Fruit fly (Drosophila melanogaster) whole organism, embryonic: ENCODE results near the gene ddbt.
A peak's percentile ranks its signal among the peaks of the same experiment; 100 is the strongest.

Source experiments
- Antp ChIP-seq: fragments of 200-800 bp; sonication (Bioruptor generic); optimal IDR thresholded peaks from 3 replicates; lab custom pipeline; 2016; ENCODE audit warnings: missing biosample characterization, missing genetic modification characterization
- Atf-2 ChIP-seq: fragments of 200-800 bp; sonication (Bioruptor generic); optimal IDR thresholded peaks from 2 replicates; lab custom pipeline; 2016; ENCODE audit warnings: missing biosample characterization, missing genetic modification characterization
- Atf3 ChIP-seq: fragments of 200-800 bp; sonication (Bioruptor generic); optimal IDR thresholded peaks from 3 replicates; lab custom pipeline; 2016; ENCODE audit warnings: missing biosample characterization, missing genetic modification characterization
- Bgb ChIP-seq: fragments of 200-800 bp; sonication (Bioruptor generic); IDR thresholded peaks from 2 replicates; pipeline ENCODE4 v1.3.6; 2022; ENCODE audit warnings: missing biosample characterization, missing genetic modification characterization; ENCODE audit not compliant: partially characterized antibody
- CG10267 ChIP-seq: fragments of 200-800 bp; sonication (Bioruptor generic); optimal IDR thresholded peaks from 2 replicates; lab custom pipeline; 2018; ENCODE audit warnings: missing biosample characterization, mild to moderate bottlenecking, missing genetic modification characterization, moderate library complexity
- CG10321 ChIP-seq: fragments of 200-800 bp; sonication (Bioruptor generic); IDR thresholded peaks from 2 replicates; pipeline ENCODE4 v1.3.6; 2022; ENCODE audit warnings: missing biosample characterization, missing genetic modification characterization
- CG10366 ChIP-seq: fragments of 200-800 bp; sonication (Bioruptor generic); IDR thresholded peaks from 2 replicates; pipeline ENCODE4 v1.3.6; 2022; ENCODE audit warnings: missing biosample characterization, missing genetic modification characterization
- CG12219 ChIP-seq: fragments of 200-800 bp; sonication (Bioruptor generic); optimal IDR thresholded peaks from 3 replicates; lab custom pipeline; 2018; ENCODE audit warnings: missing biosample characterization, mild to moderate bottlenecking, missing genetic modification characterization
- CG13296 ChIP-seq: fragments of 200-800 bp; sonication (Bioruptor generic); optimal IDR thresholded peaks from 3 replicates; lab custom pipeline; 2018; ENCODE audit warnings: missing biosample characterization, mild to moderate bottlenecking, missing genetic modification characterization
- CG17612 ChIP-seq: fragments of 200-800 bp; sonication (Bioruptor generic); IDR thresholded peaks from 2 replicates; pipeline ENCODE4 v1.3.6; 2022; ENCODE audit warnings: missing biosample characterization, missing genetic modification characterization
- CG18764 ChIP-seq: fragments of 200-800 bp; sonication (Bioruptor generic); optimal IDR thresholded peaks from 3 replicates; lab custom pipeline; 2016; ENCODE audit warnings: missing biosample characterization, missing genetic modification characterization
- CG2889 ChIP-seq: fragments of 200-800 bp; sonication (Bioruptor generic); IDR thresholded peaks from 3 replicates; pipeline ENCODE4 v1.3.6; 2022; ENCODE audit warnings: missing biosample characterization, missing genetic modification characterization
- CG31365 ChIP-seq: fragments of 200-800 bp; sonication (Bioruptor generic); optimal IDR thresholded peaks from 2 replicates; lab custom pipeline; 2018; ENCODE audit warnings: missing biosample characterization, mild to moderate bottlenecking, missing genetic modification characterization
- CG33213 ChIP-seq: fragments of 200-800 bp; sonication (Bioruptor generic); optimal IDR thresholded peaks from 3 replicates; lab custom pipeline; 2016; ENCODE audit warnings: missing biosample characterization, missing genetic modification characterization
- CG3407 ChIP-seq: fragments of 200-800 bp; sonication (Bioruptor generic); optimal IDR thresholded peaks from 2 replicates; lab custom pipeline; 2018; ENCODE audit warnings: missing biosample characterization, mild to moderate bottlenecking, missing genetic modification characterization
- CG42726 ChIP-seq: fragments of 200-800 bp; sonication (Bioruptor generic); IDR thresholded peaks from 2 replicates; pipeline ENCODE4 v1.3.6; 2022; ENCODE audit warnings: missing biosample characterization, missing genetic modification characterization; ENCODE audit not compliant: partially characterized antibody
- CG4854 ChIP-seq: fragments of 200-800 bp; sonication (Bioruptor generic); optimal IDR thresholded peaks from 2 replicates; lab custom pipeline; 2016; ENCODE audit warnings: missing biosample characterization, missing genetic modification characterization, inconsistent platforms
- CG8388 ChIP-seq: fragments of 200-800 bp; sonication (Bioruptor generic); optimal IDR thresholded peaks from 2 replicates; lab custom pipeline; 2019; ENCODE audit warnings: missing biosample characterization, mild to moderate bottlenecking, missing genetic modification characterization, moderate library complexity
- CG9817 ChIP-seq: fragments of 200-800 bp; sonication (Bioruptor generic); optimal IDR thresholded peaks from 2 replicates; lab custom pipeline; 2018; ENCODE audit warnings: missing biosample characterization, mild to moderate bottlenecking, missing genetic modification characterization, moderate library complexity
- Doc3 ChIP-seq: fragments of 200-800 bp; sonication (Bioruptor generic); IDR thresholded peaks from 3 replicates; pipeline ENCODE4 v1.3.6; 2022; ENCODE audit warnings: missing biosample characterization, missing genetic modification characterization; ENCODE audit not compliant: partially characterized antibody
- Ets97D ChIP-seq: fragments of 200-800 bp; sonication (Bioruptor generic); optimal IDR thresholded peaks from 3 replicates; lab custom pipeline; 2016; ENCODE audit warnings: missing biosample characterization, missing genetic modification characterization
- Fer2 ChIP-seq: fragments of 200-800 bp; sonication (Bioruptor generic); optimal IDR thresholded peaks from 2 replicates; lab custom pipeline; 2018; ENCODE audit warnings: missing biosample characterization, mild to moderate bottlenecking, missing genetic modification characterization, moderate library complexity
- Hey ChIP-seq: fragments of 200-800 bp; sonication (Bioruptor generic); optimal IDR thresholded peaks from 3 replicates; lab custom pipeline; 2018; ENCODE audit warnings: missing biosample characterization, mild to moderate bottlenecking, missing genetic modification characterization
- HmgZ ChIP-seq: fragments of 200-800 bp; sonication (Bioruptor generic); optimal IDR thresholded peaks from 2 replicates; lab custom pipeline; 2018; ENCODE audit warnings: missing biosample characterization, mild to moderate bottlenecking, missing genetic modification characterization
- Hr3 ChIP-seq: fragments of 200-800 bp; sonication (Bioruptor generic); optimal IDR thresholded peaks from 3 replicates; lab custom pipeline; 2016; ENCODE audit warnings: missing biosample characterization, missing genetic modification characterization
- Hr39 ChIP-seq: fragments of >200 bp; optimal IDR thresholded peaks from 2 replicates; lab custom pipeline; 2017
- Med ChIP-seq: fragments of 200-800 bp; sonication (Bioruptor generic); peaks from one replicate; lab custom pipeline; 2016; ENCODE audit warnings: missing biosample characterization, missing genetic modification characterization, mild to moderate bottlenecking, inconsistent platforms, moderate library complexity
- Mes4 ChIP-seq: fragments of 200-800 bp; sonication (Bioruptor generic); optimal IDR thresholded peaks from 2 replicates; lab custom pipeline; 2016; ENCODE audit warnings: missing biosample characterization, missing genetic modification characterization
- Poxn ChIP-seq: fragments of 200-800 bp; sonication (Bioruptor generic); IDR thresholded peaks from 2 replicates; pipeline ENCODE4 v1.3.6; 2022; ENCODE audit warnings: missing biosample characterization, missing genetic modification characterization
- Ptx1 ChIP-seq: fragments of 200-800 bp; sonication (Bioruptor generic); IDR thresholded peaks from 2 replicates; pipeline ENCODE4 v1.3.6; 2022; ENCODE audit warnings: missing biosample characterization, missing genetic modification characterization
- Scr ChIP-seq: fragments of 200-800 bp; sonication (Bioruptor generic); IDR thresholded peaks from 2 replicates; pipeline ENCODE4 v1.3.6; 2022; ENCODE audit warnings: missing biosample characterization, missing genetic modification characterization; ENCODE audit not compliant: partially characterized antibody
- Six4 ChIP-seq: fragments of 200-800 bp; sonication (Bioruptor generic); optimal IDR thresholded peaks from 2 replicates; lab custom pipeline; 2016; ENCODE audit warnings: missing biosample characterization, missing genetic modification characterization
- Vsx1 ChIP-seq: fragments of 200-800 bp; sonication (Bioruptor generic); optimal IDR thresholded peaks from 2 replicates; lab custom pipeline; 2017; ENCODE audit warnings: missing biosample characterization, mild to moderate bottlenecking, missing genetic modification characterization, missing genetic modification reagents
- ara ChIP-seq: fragments of 200-800 bp; sonication (Bioruptor generic); IDR thresholded peaks from 2 replicates; pipeline ENCODE4 v1.3.6; 2022; ENCODE audit warnings: missing biosample characterization, missing genetic modification characterization
- crc ChIP-seq: fragments of 200-800 bp; sonication (Bioruptor generic); optimal IDR thresholded peaks from 2 replicates; lab custom pipeline; 2016; ENCODE audit warnings: missing biosample characterization, missing genetic modification characterization
- crp ChIP-seq, 2 experiments: fragments of 200-800 bp; sonication (Bioruptor generic); optimal IDR thresholded peaks; 2 replicates in 1 of 2; 3 replicates in 1 of 2; lab custom pipeline; 2017; ENCODE audit warnings: missing biosample characterization in 2 of 2, missing genetic modification characterization in 2 of 2, mild to moderate bottlenecking in 1 of 2, moderate library complexity in 1 of 2
- dan ChIP-seq: fragments of 200-800 bp; sonication (Bioruptor generic); IDR thresholded peaks from 2 replicates; pipeline ENCODE4 v1.3.6; 2022; ENCODE audit warnings: missing biosample characterization, missing genetic modification characterization
- ems ChIP-seq: fragments of 200-800 bp; sonication (Bioruptor generic); optimal IDR thresholded peaks from 3 replicates; lab custom pipeline; 2016; ENCODE audit warnings: missing biosample characterization, missing genetic modification characterization
- gro ChIP-seq: fragments of 200-800 bp; sonication (Bioruptor generic); optimal IDR thresholded peaks from 2 replicates; lab custom pipeline; 2016; ENCODE audit warnings: missing biosample characterization, missing genetic modification characterization
- hkb ChIP-seq, 2 experiments: fragments of 200-800 bp in 1 of 2; fragments of >200 bp in 1 of 2; sonication (Bioruptor generic) in 1 of 2; IDR thresholded peaks in 1 of 2; optimal IDR thresholded peaks in 1 of 2; 2 replicates each; pipeline versions ENCODE4 v1.3.6 to Lab custom; 2017 to 2022; ENCODE audit warnings: missing biosample characterization in 1 of 2, missing genetic modification characterization in 1 of 2
- knrl ChIP-seq: fragments of 200-800 bp; sonication (Bioruptor generic); IDR thresholded peaks from 3 replicates; pipeline ENCODE4 v1.3.6; 2022; ENCODE audit warnings: missing biosample characterization, missing genetic modification characterization; ENCODE audit not compliant: partially characterized antibody
- lbe ChIP-seq: fragments of 200-800 bp; sonication (Bioruptor generic); optimal IDR thresholded peaks from 2 replicates; lab custom pipeline; 2016; ENCODE audit warnings: missing biosample characterization, mild to moderate bottlenecking, missing genetic modification characterization
- lola ChIP-seq, 3 experiments: fragments of >200 bp in 2 of 3; fragments of 200-800 bp in 1 of 3; sonication (Bioruptor generic) in 1 of 3; optimal IDR thresholded peaks; 2 replicates each; lab custom pipeline; 2017 to 2019; ENCODE audit warnings: missing biosample characterization in 3 of 3, missing genetic modification characterization in 3 of 3, mild to moderate bottlenecking in 1 of 3, moderate library complexity in 1 of 3
- nmo ChIP-seq: fragments of 200-800 bp; sonication (Bioruptor generic); optimal IDR thresholded peaks from 2 replicates; lab custom pipeline; 2018; ENCODE audit warnings: missing biosample characterization, mild to moderate bottlenecking, missing genetic modification characterization, moderate library complexity
- stc ChIP-seq: fragments of 200-800 bp; sonication (Bioruptor generic); IDR thresholded peaks from 2 replicates; pipeline ENCODE4 v1.3.6; 2022; ENCODE audit warnings: missing biosample characterization, missing genetic modification characterization
- tll ChIP-seq, 2 experiments: fragments of 200-800 bp in 1 of 2; fragments of >200 bp in 1 of 2; sonication (Bioruptor generic) in 1 of 2; optimal IDR thresholded peaks; 2 replicates each; lab custom pipeline; 2017 to 2019; ENCODE audit warnings: missing biosample characterization in 2 of 2, missing genetic modification characterization in 2 of 2, mild to moderate bottlenecking in 1 of 2, moderate library complexity in 1 of 2
- usp ChIP-seq: fragments of >200 bp; optimal IDR thresholded peaks from 2 replicates; lab custom pipeline; 2017; ENCODE audit warnings: missing biosample characterization, missing genetic modification characterization
- vfl ChIP-seq: fragments of 200-800 bp; sonication (Bioruptor generic); optimal IDR thresholded peaks from 2 replicates; lab custom pipeline; 2016; ENCODE audit warnings: missing biosample characterization, missing genetic modification characterization
- vnd ChIP-seq: fragments of 200-800 bp; sonication (Bioruptor generic); IDR thresholded peaks from 3 replicates; pipeline ENCODE4 v1.3.6; 2022; ENCODE audit warnings: missing biosample characterization, missing genetic modification characterization; ENCODE audit not compliant: partially characterized antibody
- wdn ChIP-seq: fragments of 200-800 bp; sonication (Bioruptor generic); IDR thresholded peaks from 2 replicates; pipeline ENCODE4 v1.3.6; 2022; ENCODE audit warnings: missing biosample characterization, missing genetic modification characterization
- z ChIP-seq: fragments of 200-800 bp; sonication (Bioruptor generic); IDR thresholded peaks from 3 replicates; pipeline ENCODE4 v1.3.6; 2022; ENCODE audit warnings: missing biosample characterization, missing genetic modification characterization

The ddbt gene

dm6 chr3L:327833-328232 is 10.9 kb downstream of the ddbt start, which contains the start of the genes Atac3 and Ptpmeg (continued):
- TF ChIP-seq HmgZ: no peak
- no peak for TF ChIP-seq wdn (GFP tag; lab: Robert Waterston, UW)
- TF ChIP-seq vnd (GFP tag; lab: Robert Waterston, UW): no peak
- TF ChIP-seq lbe: no peak
- peak; percentile 62 for TF ChIP-seq Doc3
- TF ChIP-seq Hey (tag; lab: Kevin White, UChicago): no peak
- TF ChIP-seq usp (GFP tag; lab: Kevin White, UChicago): no peak
- TF ChIP-seq Med (GFP tag; lab: Kevin White, UChicago): peak; percentile 34
- no peak for TF ChIP-seq crp (GFP tag; optimal IDR thresholded peaks at IDR 0.05; lab: Kevin White, UChicago)
- TF ChIP-seq crc (GFP tag; lab: Kevin White, UChicago): no peak
- TF ChIP-seq z (GFP tag; lab: Robert Waterston, UW): no peak
- TF ChIP-seq CG42726 (GFP tag; lab: Robert Waterston, UW): no peak
- TF ChIP-seq ara (GFP tag; lab: Robert Waterston, UW): no peak
- no peak for TF ChIP-seq CG31365
- TF ChIP-seq Vsx1: no peak
- TF ChIP-seq knrl (GFP tag; lab: Robert Waterston, UW): peak; percentile 42; the same call in 1 of the 3 replicates
- TF ChIP-seq Six4 (GFP tag; lab: Kevin White, UChicago): no peak
- peak; percentile 69 for TF ChIP-seq Scr (GFP tag; lab: Robert Waterston, UW)
- TF ChIP-seq CG18764 (GFP tag; lab: Kevin White, UChicago): no peak
- TF ChIP-seq CG12219 (GFP tag; lab: Kevin White, UChicago): no peak
- peak; percentile 50 for TF ChIP-seq Ets97D (GFP tag; lab: Kevin White, UChicago)
- TF ChIP-seq Antp (GFP tag; lab: Kevin White, UChicago): no peak
- no peak for TF ChIP-seq stc
- TF ChIP-seq Mes4 (GFP tag; lab: Kevin White, UChicago): no peak
- TF ChIP-seq CG9817 (tag; lab: Kevin White, UChicago): no peak
- peak; percentile 27 for TF ChIP-seq CG33213 (GFP tag; lab: Kevin White, UChicago)
- no peak for TF ChIP-seq CG2889
- no peak for TF ChIP-seq tll (GFP tag; optimal IDR thresholded peaks at IDR 0.05; lab: Kevin White, UChicago)
- TF ChIP-seq CG8388: no peak
- peak; percentile 18; the same call in 1 of the 2 replicates for TF ChIP-seq Bgb
- TF ChIP-seq Atf3 (GFP tag; lab: Kevin White, UChicago): no peak
- no peak for TF ChIP-seq dan (GFP tag; lab: Robert Waterston, UW)
- TF ChIP-seq lola (GFP tag; optimal IDR thresholded peaks at IDR 0.05; lab: Kevin White, UChicago): peak in 1 of 3 experiments; percentile 6
- TF ChIP-seq Hr3 (GFP tag; lab: Kevin White, UChicago): no peak
- TF ChIP-seq ems: no peak
- no peak for TF ChIP-seq Ptx1 (GFP tag; lab: Robert Waterston, UW)
- peak; percentile 61 for TF ChIP-seq CG10267 (tag; lab: Kevin White, UChicago)
- no peak for TF ChIP-seq CG10366
- no peak for TF ChIP-seq Atf-2 (GFP tag; lab: Kevin White, UChicago)
- TF ChIP-seq nmo (GFP tag; lab: Kevin White, UChicago): peak; percentile 52
- TF ChIP-seq CG10321 (GFP tag; lab: Robert Waterston, UW): no peak
- TF ChIP-seq gro (GFP tag; lab: Kevin White, UChicago): no peak
- no peak for TF ChIP-seq Hr39
- no peak for TF ChIP-seq vfl (GFP tag; lab: Kevin White, UChicago)
- TF ChIP-seq CG17612: no peak
- no peak for TF ChIP-seq hkb (optimal IDR thresholded peaks at IDR 0.05; lab: Kevin White, UChicago)
- no peak for TF ChIP-seq hkb (GFP tag; IDR thresholded peaks at IDR 0.05; lab: Robert Waterston, UW)
- TF ChIP-seq CG3407 (GFP tag; lab: Kevin White, UChicago): no peak
- no peak for TF ChIP-seq CG4854 (GFP tag; lab: Kevin White, UChicago)
- no peak for TF ChIP-seq Fer2 (tag; lab: Kevin White, UChicago)
- no peak for TF ChIP-seq CG13296 (GFP tag; lab: Kevin White, UChicago)
- TF ChIP-seq Poxn: no peak
